Worm (Caenorhabditis elegans) whole organism, midembryonic: ENCODE data around the gene F19D8.2.
A peak's percentile ranks its signal among the peaks of the same experiment; 100 is the strongest.

ENCODE experiments used
- T22C8.4 ChIP-seq: fragments of 200-800 bp; sonication (Bioruptor generic); IDR thresholded peaks from 2 replicates; pipeline ENCODE4 v1.3.6; 2022; ENCODE audit warnings: missing genetic modification characterization, missing compliant biosample characterization
- cog-1 ChIP-seq: sonication (generic microtip); optimal IDR thresholded peaks from 2 replicates; lab custom pipeline; 2016; ENCODE audit warnings: missing genetic modification characterization, missing compliant biosample characterization
- flt-1 ChIP-seq: fragments of 200-800 bp; sonication (Bioruptor generic); IDR thresholded peaks from 2 replicates; pipeline ENCODE4 v1.3.6; 2022; ENCODE audit warnings: missing genetic modification characterization, missing compliant biosample characterization
- klf-2 ChIP-seq: fragments of 200-800 bp; sonication (Bioruptor generic); conservative IDR thresholded peaks from 2 replicates; pipeline ENCODE4 v1.3.6; 2022; ENCODE audit warnings: missing genetic modification reagents, missing genetic modification characterization, missing compliant biosample characterization
- med-1 ChIP-seq: sonication (generic microtip); optimal IDR thresholded peaks from 2 replicates; lab custom pipeline; 2017; ENCODE audit warnings: missing genetic modification characterization, mild to moderate bottlenecking, missing compliant biosample characterization, antibody characterized with exemption, missing genetic modification reagents; ENCODE audit not compliant: insufficient read depth
- ref-1 ChIP-seq: fragments of 200-800 bp; sonication (Bioruptor generic); conservative IDR thresholded peaks from 2 replicates; pipeline ENCODE4 v1.3.6; 2022; ENCODE audit warnings: missing genetic modification reagents, missing genetic modification characterization, missing compliant biosample characterization
- tab-1 ChIP-seq: fragments of 200-800 bp; sonication (Bioruptor generic); IDR thresholded peaks from 2 replicates; pipeline ENCODE4 v1.3.6; 2022; ENCODE audit warnings: missing genetic modification characterization, missing compliant biosample characterization
- ztf-23 ChIP-seq: fragments of 200-800 bp; sonication (Bioruptor generic); IDR thresholded peaks from 2 replicates; pipeline ENCODE4 v1.3.6; 2022; ENCODE audit warnings: missing genetic modification reagents, missing genetic modification characterization, missing compliant biosample characterization
- ztf-29 ChIP-seq: fragments of 200-800 bp; sonication (Bioruptor generic); IDR thresholded peaks from 2 replicates; pipeline ENCODE4 v1.3.6; 2022; ENCODE audit warnings: missing genetic modification reagents, missing genetic modification characterization, missing compliant biosample characterization

F19D8.2 gene

ce11 chrX:13864191-13864590 lies 30.0 kb downstream of the F19D8.2 start, which contains the start of gene M03B6.3:
M03B6.3 (minus strand) TSS chrX:13864292.
- TF ChIP-seq ztf-29 (GFP tag; lab: Robert Waterston, UW) (no peak), klf-2 (GFP tag; lab: Robert Waterston, UW) (no peak), T22C8.4 (GFP tag; lab: Robert Waterston, UW) (no peak), flt-1 (GFP tag; lab: Robert Waterston, UW) (no peak), ztf-23 (no peak), ref-1 (GFP tag; lab: Robert Waterston, UW) (no peak), tab-1 (no peak), cog-1 (tag; lab: Kevin White, UChicago) (no peak), med-1 (GFP tag; lab: Kevin White, UChicago) (no peak)

- no peak for TF ChIP-seq ztf-29 (GFP tag; lab: Robert Waterston, UW)
- TF ChIP-seq cog-1 (tag; lab: Kevin White, UChicago), result no peak
- no peak for TF ChIP-seq T22C8.4 (GFP tag; lab: Robert Waterston, UW)
- no peak for TF ChIP-seq ref-1 (GFP tag; lab: Robert Waterston, UW)
- no peak for TF ChIP-seq tab-1
- no peak for TF ChIP-seq klf-2 (GFP tag; lab: Robert Waterston, UW)
- TF ChIP-seq flt-1 (GFP tag; lab: Robert Waterston, UW), result no peak
- TF ChIP-seq med-1 (GFP tag; lab: Kevin White, UChicago), result no peak
- TF ChIP-seq ztf-23, result no peak
Measured at ce11 chrX:13871110-13871509, 36.9 kb downstream of the F19D8.2 start.

ce11 chrX:13873324-13873933 lies 39.2 kb downstream of the F19D8.2 start:
- TF ChIP-seq klf-2 (GFP tag; lab: Robert Waterston, UW) (no peak), T22C8.4 (GFP tag; lab: Robert Waterston, UW) (no peak), ref-1 (GFP tag; lab: Robert Waterston, UW) (no peak), cog-1 (tag; lab: Kevin White, UChicago) (no peak)

ce11 chrX:13875913-13876312 lies 41.7 kb downstream of the F19D8.2 start:
- no peak for TF ChIP-seq T22C8.4 (GFP tag; lab: Robert Waterston, UW)
- TF ChIP-seq ztf-23, result no peak
- TF ChIP-seq ztf-29 (GFP tag; lab: Robert Waterston, UW), result no peak
- no peak for TF ChIP-seq klf-2 (GFP tag; lab: Robert Waterston, UW)
- no peak for TF ChIP-seq flt-1 (GFP tag; lab: Robert Waterston, UW)
- TF ChIP-seq ref-1 (GFP tag; lab: Robert Waterston, UW), result no peak
- no peak for TF ChIP-seq cog-1 (tag; lab: Kevin White, UChicago)
- TF ChIP-seq tab-1, result no peak
- TF ChIP-seq med-1 (GFP tag; lab: Kevin White, UChicago), result no peak

- TF ChIP-seq flt-1 (GFP tag; lab: Robert Waterston, UW) (no peak), ref-1 (GFP tag; lab: Robert Waterston, UW) (no peak), ztf-23 (no peak), ztf-29 (GFP tag; lab: Robert Waterston, UW) (no peak), klf-2 (GFP tag; lab: Robert Waterston, UW) (no peak)
Measured at ce11 chrX:13876860-13877259, 42.6 kb downstream of the F19D8.2 start.

ce11 chrX:13878082-13878481 lies 43.9 kb downstream of the F19D8.2 start:
- TF ChIP-seq med-1 (GFP tag; lab: Kevin White, UChicago) (no peak), flt-1 (GFP tag; lab: Robert Waterston, UW) (no peak), klf-2 (GFP tag; lab: Robert Waterston, UW) (no peak), ztf-23 (no peak)

ce11 chrX:13881760-13882369 lies 47.6 kb downstream of the F19D8.2 start:
- no peak for TF ChIP-seq cog-1 (tag; lab: Kevin White, UChicago)
- no peak for TF ChIP-seq ztf-29 (GFP tag; lab: Robert Waterston, UW)
- no peak for TF ChIP-seq flt-1 (GFP tag; lab: Robert Waterston, UW)
- TF ChIP-seq ref-1 (GFP tag; lab: Robert Waterston, UW), result no peak
- TF ChIP-seq T22C8.4 (GFP tag; lab: Robert Waterston, UW), result no peak
- no peak for TF ChIP-seq ztf-23
- TF ChIP-seq klf-2 (GFP tag; lab: Robert Waterston, UW), result no peak
- no peak for TF ChIP-seq tab-1
- TF ChIP-seq med-1 (GFP tag; lab: Kevin White, UChicago), result no peak

- TF ChIP-seq med-1 (GFP tag; lab: Kevin White, UChicago), result no peak
- 0 out of 2 replicates have a peak, but pooled peaks have one; percentile 23 for TF ChIP-seq ztf-23
Measured at ce11 chrX:13882639-13883038, 48.4 kb downstream of the F19D8.2 start, which contains the start of gene hlb-1. hlb-1 (minus strand) TSS chrX:13882739.

ce11 chrX:13884157-13884556 lies 49.9 kb downstream of the F19D8.2 start:
- TF ChIP-seq ztf-29 (GFP tag; lab: Robert Waterston, UW) (no peak), klf-2 (GFP tag; lab: Robert Waterston, UW) (no peak), T22C8.4 (GFP tag; lab: Robert Waterston, UW) (no peak), flt-1 (GFP tag; lab: Robert Waterston, UW) (no peak), tab-1 (no peak), ztf-23 (no peak), cog-1 (tag; lab: Kevin White, UChicago) (no peak), ref-1 (GFP tag; lab: Robert Waterston, UW) (no peak), med-1 (GFP tag; lab: Kevin White, UChicago) (no peak)

ce11 chrX:13885131-13885530 lies 50.9 kb downstream of the F19D8.2 start:
- no peak for TF ChIP-seq tab-1
- TF ChIP-seq flt-1 (GFP tag; lab: Robert Waterston, UW), result no peak
- no peak for TF ChIP-seq cog-1 (tag; lab: Kevin White, UChicago)
- TF ChIP-seq klf-2 (GFP tag; lab: Robert Waterston, UW), result no peak
- no peak for TF ChIP-seq ztf-23
- no peak for TF ChIP-seq ztf-29 (GFP tag; lab: Robert Waterston, UW)
- TF ChIP-seq ref-1 (GFP tag; lab: Robert Waterston, UW), result no peak
- no peak for TF ChIP-seq T22C8.4 (GFP tag; lab: Robert Waterston, UW)
- TF ChIP-seq med-1 (GFP tag; lab: Kevin White, UChicago), result no peak
